Worm (Caenorhabditis elegans): Measurements from ENCODE around the gene svop-1.

The svop-1 gene

ce11 chrIII:8903263-8903662 lies 18.0 kb upstream of the svop-1 start:
- no peak for TF ChIP-seq ztf-1 (GFP tag; conservative IDR thresholded peaks at IDR 0.05)
- no peak for TF ChIP-seq snpc-4 (tag; optimal IDR thresholded peaks at IDR 0.05)
- TF ChIP-seq nhr-129 (tag; optimal IDR thresholded peaks at IDR 0.05), result no peak
- TF ChIP-seq sma-3 (GFP tag; optimal IDR thresholded peaks at IDR 0.05), result no peak
- TF ChIP-seq ceh-16 (tag; optimal IDR thresholded peaks at IDR 0.05), result no peak
- TF ChIP-seq nhr-21 (tag; optimal IDR thresholded peaks at IDR 0.05), result no peak
- no peak for TF ChIP-seq nhr-77 (tag; optimal IDR thresholded peaks at IDR 0.05)
- TF ChIP-seq skn-1 (tag; optimal IDR thresholded peaks at IDR 0.05), result no peak
- no peak for TF ChIP-seq ztf-4 (tag; optimal IDR thresholded peaks at IDR 0.05)
- TF ChIP-seq nhr-25 (tag; optimal IDR thresholded peaks at IDR 0.05), result no peak
- no peak for TF ChIP-seq crh-2 (tag; optimal IDR thresholded peaks at IDR 0.05)
- no peak for TF ChIP-seq mab-5 (tag; optimal IDR thresholded peaks at IDR 0.05)
- no peak for TF ChIP-seq C34F6.9 (tag; optimal IDR thresholded peaks at IDR 0.05)
- no peak for TF ChIP-seq nhr-6 (tag; optimal IDR thresholded peaks at IDR 0.05)
- no peak for TF ChIP-seq blmp-1 (tag; optimal IDR thresholded peaks at IDR 0.05; ENCODE audit: insufficient read depth)
- TF ChIP-seq aly-2 (tag; optimal IDR thresholded peaks at IDR 0.05), result no peak
- no peak for TF ChIP-seq nhr-12 (tag; optimal IDR thresholded peaks at IDR 0.05)
- no peak for TF ChIP-seq lin-13 (GFP tag; optimal IDR thresholded peaks at IDR 0.05)
- TF ChIP-seq alr-1 (tag; optimal IDR thresholded peaks at IDR 0.05), result no peak

DNA sequence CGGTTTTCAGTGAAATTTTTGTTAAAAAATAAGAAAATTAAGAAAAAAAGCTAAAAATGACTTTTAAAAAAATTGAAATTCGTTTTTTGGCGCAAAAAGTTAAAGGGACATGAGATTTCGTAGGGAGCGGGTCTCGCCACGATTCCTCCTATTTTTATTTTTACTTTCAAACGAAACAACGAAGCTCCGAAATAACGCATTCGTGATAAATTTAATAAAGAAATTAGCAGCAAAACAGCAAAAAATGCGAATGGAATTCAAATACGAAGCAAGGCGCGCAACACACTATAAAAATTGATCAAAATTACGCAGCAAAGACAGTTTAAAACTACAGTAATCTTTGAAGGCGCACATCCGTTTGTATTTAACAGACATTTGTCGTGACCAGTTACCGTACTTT lies 14.5 kb upstream of the svop-1 start:
- TF ChIP-seq sem-4 (tag; optimal IDR thresholded peaks at IDR 0.05), result no peak
- TF ChIP-seq elt-1 (tag; optimal IDR thresholded peaks at IDR 0.05), result no peak
- no peak for TF ChIP-seq F13H6.1 (tag; optimal IDR thresholded peaks at IDR 0.05)
- no peak for TF ChIP-seq ztf-1 (GFP tag; conservative IDR thresholded peaks at IDR 0.05)
- no peak for TF ChIP-seq dmd-4 (tag; optimal IDR thresholded peaks at IDR 0.05)
- no peak for TF ChIP-seq lin-11 (tag; optimal IDR thresholded peaks at IDR 0.05)
- TF ChIP-seq egl-27 (tag; optimal IDR thresholded peaks at IDR 0.05), result no peak
- peak; percentile 66 for TF ChIP-seq gmeb-1 (tag; optimal IDR thresholded peaks at IDR 0.05)
- TF ChIP-seq zag-1 (tag; optimal IDR thresholded peaks at IDR 0.05), result no peak
- no peak for TF ChIP-seq lin-39 (tag; optimal IDR thresholded peaks at IDR 0.05)
- TF ChIP-seq lin-13 (GFP tag; optimal IDR thresholded peaks at IDR 0.05), result peak; percentile 39
- TF ChIP-seq nhr-77 (tag; optimal IDR thresholded peaks at IDR 0.05), result no peak
- peak; percentile 64 for TF ChIP-seq C34F6.9 (tag; optimal IDR thresholded peaks at IDR 0.05)
- TF ChIP-seq peb-1 (tag; optimal IDR thresholded peaks at IDR 0.05), result no peak
- TF ChIP-seq unc-62 (GFP tag; optimal IDR thresholded peaks at IDR 0.05), result no peak
- no peak for TF ChIP-seq nhr-6 (tag; optimal IDR thresholded peaks at IDR 0.05)
- no peak for TF ChIP-seq ceh-16 (tag; optimal IDR thresholded peaks at IDR 0.05)
- no peak for TF ChIP-seq skn-1 (tag; optimal IDR thresholded peaks at IDR 0.05)
- TF ChIP-seq snpc-4 (tag; optimal IDR thresholded peaks at IDR 0.05), result no peak
- peak; percentile 83 for TF ChIP-seq unc-55 (GFP tag; optimal IDR thresholded peaks at IDR 0.05)
- no peak for TF ChIP-seq ceh-82 (tag; optimal IDR thresholded peaks at IDR 0.05)
- TF ChIP-seq Y55F3AM.14 (GFP tag; optimal IDR thresholded peaks at IDR 0.05), result no peak
- TF ChIP-seq unc-39 (tag; optimal IDR thresholded peaks at IDR 0.05), result no peak
- TF ChIP-seq alr-1 (tag; optimal IDR thresholded peaks at IDR 0.05), result no peak
- TF ChIP-seq nhr-12 (tag; optimal IDR thresholded peaks at IDR 0.05), result no peak
- TF ChIP-seq nhr-10 (tag; optimal IDR thresholded peaks at IDR 0.05), result no peak
- no peak for TF ChIP-seq nhr-21 (tag; optimal IDR thresholded peaks at IDR 0.05)
- TF ChIP-seq ama-1 (optimal IDR thresholded peaks at IDR 0.05), result no peak
- TF ChIP-seq blmp-1 (tag; optimal IDR thresholded peaks at IDR 0.05; ENCODE audit: insufficient read depth), result no peak
- TF ChIP-seq sma-9 (GFP tag; optimal IDR thresholded peaks at IDR 0.05), result no peak
- TF ChIP-seq sma-9 (tag; optimal IDR thresholded peaks at IDR 0.05), result no peak
- no peak for TF ChIP-seq mab-5 (tag; optimal IDR thresholded peaks at IDR 0.05)
- TF ChIP-seq elt-3 (tag; optimal IDR thresholded peaks at IDR 0.05), result no peak
- TF ChIP-seq nhr-11 (tag; optimal IDR thresholded peaks at IDR 0.05), result no peak
- TF ChIP-seq R02D3.7 (tag; optimal IDR thresholded peaks at IDR 0.05), result no peak
- TF ChIP-seq ztf-11 (tag; optimal IDR thresholded peaks at IDR 0.05), result no peak
- no peak for TF ChIP-seq nhr-25 (tag; optimal IDR thresholded peaks at IDR 0.05)
- no peak for TF ChIP-seq aly-2 (tag; optimal IDR thresholded peaks at IDR 0.05)
- TF ChIP-seq nhr-129 (tag; optimal IDR thresholded peaks at IDR 0.05), result peak; percentile 39
- TF ChIP-seq crh-2 (tag; optimal IDR thresholded peaks at IDR 0.05), result peak; percentile 44
- TF ChIP-seq fos-1 (tag; optimal IDR thresholded peaks at IDR 0.05), result no peak
- no peak for TF ChIP-seq nhr-237 (tag; optimal IDR thresholded peaks at IDR 0.05)
- TF ChIP-seq nhr-23 (tag; optimal IDR thresholded peaks at IDR 0.05), result no peak
- TF ChIP-seq mdl-1 (tag; optimal IDR thresholded peaks at IDR 0.05), result no peak
- peak; percentile 26 to 84 for TF ChIP-seq lsy-2 (tag; optimal IDR thresholded peaks at IDR 0.05)
